Fruit fly (Drosophila melanogaster): ENCODE data around the gene CG31816.

The CG31816 gene

dm6 chr2L:16532702-16533385, 9.5 kb upstream of the CG31816 start, which contains the start of gene CG5953:
TSS of gene CG5953 (minus strand) at chr2L:16532877.
- peak; percentile 86 for TF ChIP-seq cic (GFP tag; optimal IDR thresholded peaks at IDR 0.05)
- TF ChIP-seq cnc (optimal IDR thresholded peaks at IDR 0.05) = peak; percentile 94 to 99
- peak; percentile 89 for TF ChIP-seq CG14711 (tag; optimal IDR thresholded peaks at IDR 0.05)
- TF ChIP-seq kay (GFP tag; ENCODE audit: borderline replicate concordance) = peak; percentile 86
- peak; percentile 62 for TF ChIP-seq Mnt (GFP tag; optimal IDR thresholded peaks at IDR 0.05)
- TF ChIP-seq CG12768 (GFP tag; optimal IDR thresholded peaks at IDR 0.05) = peak; percentile 94
- TF ChIP-seq CG5204 (GFP tag; optimal IDR thresholded peaks at IDR 0.05) = peak; percentile 89
- peak; percentile 64 for TF ChIP-seq Crg-1 (GFP tag; optimal IDR thresholded peaks at IDR 0.05)
- TF ChIP-seq bab1 (GFP tag; optimal IDR thresholded peaks at IDR 0.05) = peak; percentile 89
- TF ChIP-seq Clk (GFP tag; optimal IDR thresholded peaks at IDR 0.05) = peak; percentile 63
- peak; percentile 76 for TF ChIP-seq pad (GFP tag; optimal IDR thresholded peaks at IDR 0.05)
- TF ChIP-seq Hr96 (GFP tag; optimal IDR thresholded peaks at IDR 0.05) = peak; percentile 75
- peak; percentile 100 for TF ChIP-seq ovo (GFP tag; optimal IDR thresholded peaks at IDR 0.05)
- peak; percentile 90 for TF ChIP-seq CG11617 (GFP tag; optimal IDR thresholded peaks at IDR 0.05)
- peak; percentile 92 for TF ChIP-seq CG7045 (GFP tag; optimal IDR thresholded peaks at IDR 0.05)
- peak; percentile 68 for TF ChIP-seq toe (GFP tag; optimal IDR thresholded peaks at IDR 0.05)
- TF ChIP-seq CG1620 (GFP tag; optimal IDR thresholded peaks at IDR 0.05) = peak; percentile 45
- TF ChIP-seq tj (GFP tag; optimal IDR thresholded peaks at IDR 0.05) = peak; percentile 74
- peak; percentile 96 for TF ChIP-seq CG33017 (tag; optimal IDR thresholded peaks at IDR 0.05)
- TF ChIP-seq CG7101 (tag; optimal IDR thresholded peaks at IDR 0.05) = peak; percentile 95

- TF ChIP-seq Crg-1 (GFP tag; optimal IDR thresholded peaks at IDR 0.05) (peak; percentile 28), CG33017 (tag; optimal IDR thresholded peaks at IDR 0.05) (no peak), pad (GFP tag; optimal IDR thresholded peaks at IDR 0.05) (peak; percentile 63), CG14711 (tag; optimal IDR thresholded peaks at IDR 0.05) (no peak), tj (GFP tag; optimal IDR thresholded peaks at IDR 0.05) (peak; percentile 21), kay (GFP tag; ENCODE audit: borderline replicate concordance) (peak; percentile 52), CG12768 (GFP tag; optimal IDR thresholded peaks at IDR 0.05) (peak; percentile 35), ovo (GFP tag; optimal IDR thresholded peaks at IDR 0.05) (peak; percentile 53), cic (GFP tag; optimal IDR thresholded peaks at IDR 0.05) (peak; percentile 39)
These were observed 9.0 kb upstream of the CG31816 start for dm6 chr2L:16533386-16533773.

- peak; percentile 12 for TF ChIP-seq tj (GFP tag; optimal IDR thresholded peaks at IDR 0.05)
- TF ChIP-seq pad (GFP tag; optimal IDR thresholded peaks at IDR 0.05) = peak; percentile 39
- TF ChIP-seq CG5204 (GFP tag; optimal IDR thresholded peaks at IDR 0.05) = no peak
- peak; percentile 81 for TF ChIP-seq CG12768 (GFP tag; optimal IDR thresholded peaks at IDR 0.05)
- TF ChIP-seq CG33017 (tag; optimal IDR thresholded peaks at IDR 0.05) = peak; percentile 28
- no peak for TF ChIP-seq CG1620 (GFP tag; optimal IDR thresholded peaks at IDR 0.05)
- TF ChIP-seq CG11617 (GFP tag; optimal IDR thresholded peaks at IDR 0.05) = no peak
- TF ChIP-seq CG7045 (GFP tag; optimal IDR thresholded peaks at IDR 0.05) = peak; percentile 1
- TF ChIP-seq cnc (optimal IDR thresholded peaks at IDR 0.05) = peak in 1 of 2 experiments; percentile 47
- no peak for TF ChIP-seq CG14711 (tag; optimal IDR thresholded peaks at IDR 0.05)
- peak; percentile 24 for TF ChIP-seq bab1 (GFP tag; optimal IDR thresholded peaks at IDR 0.05)
- peak; percentile 22 for TF ChIP-seq Mnt (GFP tag; optimal IDR thresholded peaks at IDR 0.05)
- peak; percentile 26 for TF ChIP-seq CG7101 (tag; optimal IDR thresholded peaks at IDR 0.05)
- peak; percentile 94 for TF ChIP-seq kay (GFP tag; ENCODE audit: borderline replicate concordance)
- peak; percentile 87 for TF ChIP-seq cic (GFP tag; optimal IDR thresholded peaks at IDR 0.05)
These were observed 8.0 kb upstream of the CG31816 start for dm6 chr2L:16534174-16534835.

- TF ChIP-seq Crg-1 (GFP tag; optimal IDR thresholded peaks at IDR 0.05) = no peak
- TF ChIP-seq kay (GFP tag; ENCODE audit: borderline replicate concordance) = peak; percentile 77
- no peak for TF ChIP-seq CG33017 (tag; optimal IDR thresholded peaks at IDR 0.05)
- no peak for TF ChIP-seq CG11617 (GFP tag; optimal IDR thresholded peaks at IDR 0.05)
- peak; percentile 24 for TF ChIP-seq CG1620 (GFP tag; optimal IDR thresholded peaks at IDR 0.05)
- peak; percentile 66 for TF ChIP-seq pad (GFP tag; optimal IDR thresholded peaks at IDR 0.05)
- TF ChIP-seq CG5204 (GFP tag; optimal IDR thresholded peaks at IDR 0.05) = peak; percentile 57
- TF ChIP-seq cnc (optimal IDR thresholded peaks at IDR 0.05) = peak; percentile 24 to 46
- TF ChIP-seq CG7045 (GFP tag; optimal IDR thresholded peaks at IDR 0.05) = no peak
- TF ChIP-seq CG7101 (tag; optimal IDR thresholded peaks at IDR 0.05) = peak; percentile 47
- TF ChIP-seq bab1 (GFP tag; optimal IDR thresholded peaks at IDR 0.05) = peak; percentile 12
- TF ChIP-seq CG12768 (GFP tag; optimal IDR thresholded peaks at IDR 0.05) = no peak
- TF ChIP-seq CG14711 (tag; optimal IDR thresholded peaks at IDR 0.05) = peak; percentile 61
- peak; percentile 22 for TF ChIP-seq ovo (GFP tag; optimal IDR thresholded peaks at IDR 0.05)
- TF ChIP-seq Hr96 (GFP tag; optimal IDR thresholded peaks at IDR 0.05) = peak; percentile 7
These were observed 7.2 kb upstream of the CG31816 start for dm6 chr2L:16535071-16535581.

dm6 chr2L:16535673-16536144, 6.6 kb upstream of the CG31816 start:
- peak; percentile 37 for TF ChIP-seq CG1620 (GFP tag; optimal IDR thresholded peaks at IDR 0.05)
- TF ChIP-seq CG33017 (tag; optimal IDR thresholded peaks at IDR 0.05) = peak; percentile 83
- TF ChIP-seq CG14711 (tag; optimal IDR thresholded peaks at IDR 0.05) = peak; percentile 79
- TF ChIP-seq tj (GFP tag; optimal IDR thresholded peaks at IDR 0.05) = no peak
- TF ChIP-seq CG5204 (GFP tag; optimal IDR thresholded peaks at IDR 0.05) = peak; percentile 76
- TF ChIP-seq Crg-1 (GFP tag; optimal IDR thresholded peaks at IDR 0.05) = peak; percentile 19
- TF ChIP-seq bab1 (GFP tag; optimal IDR thresholded peaks at IDR 0.05) = peak; percentile 60
- TF ChIP-seq CG7045 (GFP tag; optimal IDR thresholded peaks at IDR 0.05) = peak; percentile 65
- peak; percentile 69 for TF ChIP-seq kay (GFP tag; ENCODE audit: borderline replicate concordance)
- peak; percentile 70 for TF ChIP-seq CG11617 (GFP tag; optimal IDR thresholded peaks at IDR 0.05)
- TF ChIP-seq CG12768 (GFP tag; optimal IDR thresholded peaks at IDR 0.05) = peak; percentile 78
- TF ChIP-seq ovo (GFP tag; optimal IDR thresholded peaks at IDR 0.05) = peak; percentile 12
- peak; percentile 50 for TF ChIP-seq Clk (GFP tag; optimal IDR thresholded peaks at IDR 0.05)
- TF ChIP-seq pad (GFP tag; optimal IDR thresholded peaks at IDR 0.05) = peak; percentile 32
- peak; percentile 57 for TF ChIP-seq cic (GFP tag; optimal IDR thresholded peaks at IDR 0.05)
- TF ChIP-seq Mnt (GFP tag; optimal IDR thresholded peaks at IDR 0.05) = peak; percentile 17
- peak; percentile 22 for TF ChIP-seq toe (GFP tag; optimal IDR thresholded peaks at IDR 0.05)
- TF ChIP-seq cnc (optimal IDR thresholded peaks at IDR 0.05) = no peak
- peak; percentile 9 for TF ChIP-seq Hr96 (GFP tag; optimal IDR thresholded peaks at IDR 0.05)
- TF ChIP-seq CG7101 (tag; optimal IDR thresholded peaks at IDR 0.05) = peak; percentile 83
